Worm (Caenorhabditis elegans) whole organism, late embryonic: ENCODE measurements around the gene Y39A3CL.4.

ENCODE experiments used
- K02D7.2 ChIP-seq: sonication (generic microtip); optimal IDR thresholded peaks from 2 replicates; lab custom pipeline; 2017; ENCODE audit warnings: mild to moderate bottlenecking, missing genetic modification characterization, missing compliant biosample characterization
- ceh-18 ChIP-seq: sonication (generic microtip); optimal IDR thresholded peaks from 2 replicates; lab custom pipeline; 2016; ENCODE audit warnings: missing genetic modification characterization, missing compliant biosample characterization
- ceh-34 ChIP-seq: sonication (generic microtip); optimal IDR thresholded peaks from 2 replicates; lab custom pipeline; 2016; ENCODE audit warnings: mild to moderate bottlenecking, missing genetic modification characterization, missing compliant biosample characterization
- ceh-48 ChIP-seq: sonication (generic microtip); optimal IDR thresholded peaks from 2 replicates; lab custom pipeline; 2016; ENCODE audit warnings: missing genetic modification characterization, inconsistent platforms, missing compliant biosample characterization
- dmd-4 ChIP-seq: sonication (generic microtip); optimal IDR thresholded peaks from 2 replicates; lab custom pipeline; 2016; ENCODE audit warnings: borderline replicate concordance, missing genetic modification characterization, missing compliant biosample characterization
- elt-2 ChIP-seq: sonication (generic microtip); optimal IDR thresholded peaks from 2 replicates; lab custom pipeline; 2016; ENCODE audit warnings: missing genetic modification reagents, missing genetic modification characterization, missing compliant biosample characterization
- fax-1 ChIP-seq: sonication (generic microtip); optimal IDR thresholded peaks from 2 replicates; lab custom pipeline; 2016; ENCODE audit warnings: missing genotype, missing genetic modification characterization, missing compliant biosample characterization
- hlh-30 ChIP-seq: sonication (generic microtip); optimal IDR thresholded peaks from 2 replicates; lab custom pipeline; 2017; ENCODE audit warnings: antibody characterized with exemption, missing genetic modification characterization, missing compliant biosample characterization; ENCODE audit not compliant: insufficient read depth
- nfya-1 ChIP-seq: sonication (generic microtip); optimal IDR thresholded peaks from 2 replicates; lab custom pipeline; 2017; ENCODE audit warnings: missing genetic modification characterization, mild to moderate bottlenecking, missing compliant biosample characterization, antibody characterized with exemption, moderate library complexity
- pag-3 ChIP-seq: sonication (generic microtip); optimal IDR thresholded peaks from 2 replicates; lab custom pipeline; 2016; ENCODE audit warnings: missing compliant biosample characterization, missing genetic modification characterization, borderline replicate concordance
- pha-4 ChIP-seq: fragments of 150-350 bp; optimal IDR thresholded peaks from 2 replicates; lab custom pipeline; 2018; ENCODE audit warnings: missing biosample characterization, missing genetic modification reagents, missing genetic modification characterization
- unc-55 ChIP-seq: sonication (generic microtip); optimal IDR thresholded peaks from 2 replicates; lab custom pipeline; 2017; ENCODE audit warnings: missing biosample characterization, missing genetic modification reagents, missing genetic modification characterization
- zip-5 ChIP-seq: sonication (generic microtip); optimal IDR thresholded peaks from 2 replicates; lab custom pipeline; 2016; ENCODE audit warnings: missing genetic modification characterization, missing compliant biosample characterization
- ztf-16 ChIP-seq: sonication (generic microtip); optimal IDR thresholded peaks from 2 replicates; lab custom pipeline; 2017; ENCODE audit warnings: missing genetic modification characterization, missing compliant biosample characterization

- no peak for TF ChIP-seq ceh-48
- no peak for TF ChIP-seq fax-1
- TF ChIP-seq dmd-4 (tag; lab: Kevin White, UChicago) = no peak
- TF ChIP-seq nfya-1 (tag; lab: Kevin White, UChicago) = no peak
- no peak for TF ChIP-seq ceh-34 (tag; lab: Kevin White, UChicago)
- no peak for TF ChIP-seq hlh-30 (tag; lab: Kevin White, UChicago)
- no peak for TF ChIP-seq K02D7.2 (tag; lab: Kevin White, UChicago)
- TF ChIP-seq zip-5 (tag; lab: Kevin White, UChicago) = no peak
- TF ChIP-seq pag-3 (tag; lab: Kevin White, UChicago) = no peak
- TF ChIP-seq unc-55 (GFP tag; lab: Kevin White, UChicago) = no peak
- no peak for TF ChIP-seq ztf-16 (tag; lab: Kevin White, UChicago)
- TF ChIP-seq ceh-18 (tag; lab: Kevin White, UChicago) = no peak
- TF ChIP-seq pha-4 (tag; lab: Kevin White, UChicago) = no peak
- no peak for TF ChIP-seq elt-2 (tag; lab: Kevin White, UChicago)
Measured at ce11 chrIII:1788972-1789371, 11.1 kb upstream of the Y39A3CL.4 start.
